Worm (Caenorhabditis elegans): ENCODE data around the gene Y46G5A.29.

ce11 chrII:12904174-12904573, 48.2 kb downstream of the Y46G5A.29 start, which contains the start of gene clec-66:
- no peak for TF ChIP-seq D2030.7 (GFP tag; IDR thresholded peaks at IDR 0.05)
- no peak for TF ChIP-seq attf-5 (GFP tag; optimal IDR thresholded peaks at IDR 0.05)
- TF ChIP-seq pbrm-1 (GFP tag; IDR thresholded peaks at IDR 0.05): no peak
- no peak for TF ChIP-seq bed-1 (GFP tag; IDR thresholded peaks at IDR 0.05)
- no peak for TF ChIP-seq hsf-1 (GFP tag; IDR thresholded peaks at IDR 0.05)
- no peak for TF ChIP-seq ceh-27 (GFP tag; optimal IDR thresholded peaks at IDR 0.05)

Data from whole organism, young adult.